Worm (Caenorhabditis elegans) whole organism, early embryonic: ENCODE results near the gene eri-9.
"Not testable (repeated sequence)": the region's sequence is repeated elsewhere in the genome, so short reads cannot be mapped to it uniquely, and the experiment has no call there.

Experiments used
- aly-1 ChIP-seq: sonication (generic microtip); optimal IDR thresholded peaks from 2 replicates; lab custom pipeline; 2016; ENCODE audit warnings: missing genetic modification characterization, missing compliant biosample characterization
- ama-1 ChIP-seq: fragments of 150-350 bp; optimal IDR thresholded peaks from 2 replicates; lab custom pipeline; 2014
- ceh-36 ChIP-seq: sonication (generic microtip); optimal IDR thresholded peaks from 2 replicates; lab custom pipeline; 2016; ENCODE audit warnings: missing genetic modification characterization, inconsistent platforms, missing compliant biosample characterization
- flt-1 ChIP-seq: fragments of 200-800 bp; sonication (Bioruptor generic); IDR thresholded peaks from 2 replicates; pipeline ENCODE4 v1.3.6; 2022; ENCODE audit warnings: missing genetic modification characterization, missing compliant biosample characterization
- hnd-1 ChIP-seq: sonication (generic microtip); optimal IDR thresholded peaks from 2 replicates; lab custom pipeline; 2016; ENCODE audit warnings: missing genetic modification characterization, missing compliant biosample characterization
- pes-1 ChIP-seq: fragments of 200-800 bp; sonication (Bioruptor generic); IDR thresholded peaks from 2 replicates; pipeline ENCODE4 v1.3.6; 2022; ENCODE audit warnings: missing genetic modification reagents, missing genetic modification characterization, missing compliant biosample characterization
- sea-1 ChIP-seq: fragments of 200-800 bp; sonication (Bioruptor generic); conservative IDR thresholded peaks from 2 replicates; pipeline ENCODE4 v1.3.6; 2022; ENCODE audit warnings: missing genetic modification characterization, missing compliant biosample characterization

DNA sequence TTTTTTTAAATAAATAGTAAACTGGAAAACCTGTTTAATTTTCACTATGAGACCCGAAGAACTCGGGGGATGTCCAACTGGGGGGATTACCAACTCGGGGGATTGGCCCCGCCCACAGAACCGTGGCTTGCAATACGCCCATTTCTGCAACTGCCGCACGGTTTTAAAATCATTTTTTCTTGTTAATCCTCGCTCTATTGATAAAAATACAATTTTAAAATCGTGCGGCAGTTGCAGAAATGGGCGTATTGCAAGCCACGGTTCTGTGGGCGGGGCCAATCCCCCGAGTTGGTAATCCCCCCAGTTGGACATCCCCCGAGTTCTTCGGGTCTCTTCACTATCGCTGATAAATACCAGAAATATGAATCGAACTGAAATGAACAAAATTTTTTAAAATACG lies 10.2 kb upstream of the eri-9 start, which contains the start of gene mmab-1:
- not testable (repeated sequence) for TF ChIP-seq aly-1 (tag; lab: Kevin White, UChicago); sea-1 (GFP tag; lab: Robert Waterston, UW); ama-1 (lab: Kevin White, UChicago); flt-1; ceh-36 (tag; lab: Kevin White, UChicago); hnd-1 (tag; lab: Kevin White, UChicago)
- TF ChIP-seq pes-1 (GFP tag; lab: Robert Waterston, UW) = peak; percentile 55; the same call in 1 of the 2 replicates
